Fruit fly (Drosophila melanogaster) whole organism, wandering third instar larva: ENCODE measurements around the gene escl.
A peak's percentile ranks its signal among the peaks of the same experiment; 100 is the strongest.

Experiments
- Abd-B ChIP-seq: fragments of >200 bp; optimal IDR thresholded peaks from 2 replicates; lab custom pipeline; 2017; ENCODE audit warnings: missing biosample characterization, missing genetic modification characterization
- CG32264 ChIP-seq: fragments of 200-800 bp; sonication (Bioruptor generic); optimal IDR thresholded peaks from 2 replicates; lab custom pipeline; 2016; ENCODE audit warnings: missing biosample characterization, missing genetic modification characterization
- CG9705 ChIP-seq: fragments of 200-800 bp; sonication (Bioruptor generic); optimal IDR thresholded peaks from 2 replicates; lab custom pipeline; 2018; ENCODE audit warnings: missing biosample characterization, mild to moderate bottlenecking, missing genetic modification characterization
- CrebA ChIP-seq: fragments of 200-800 bp; sonication (Bioruptor generic); optimal IDR thresholded peaks from 2 replicates; lab custom pipeline; 2016; ENCODE audit warnings: missing biosample characterization, mild to moderate bottlenecking, missing genetic modification characterization, borderline replicate concordance
- Dfd ChIP-seq: fragments of >200 bp; optimal IDR thresholded peaks from 2 replicates; lab custom pipeline; 2017; ENCODE audit warnings: missing biosample characterization, missing genetic modification characterization
- Dif ChIP-seq: fragments of 200-275, 200-300 bp; sonication (Bioruptor generic); optimal IDR thresholded peaks from 2 replicates; lab custom pipeline; 2018; ENCODE audit warnings: missing biosample characterization, missing genetic modification characterization; ENCODE audit not compliant: partially characterized antibody
- GATAd ChIP-seq: sonication (Bioruptor generic); optimal IDR thresholded peaks from 2 replicates; lab custom pipeline; 2016; ENCODE audit warnings: missing biosample characterization, missing genetic modification characterization
- HLH106 ChIP-seq: fragments of 200-800 bp; optimal IDR thresholded peaks from 3 replicates; lab custom pipeline; 2019; ENCODE audit warnings: missing biosample characterization, mild to moderate bottlenecking, missing genetic modification characterization, moderate library complexity
- Hnf4 ChIP-seq: fragments of 200-800 bp; sonication (Bioruptor generic); optimal IDR thresholded peaks from 2 replicates; lab custom pipeline; 2016; ENCODE audit warnings: missing biosample characterization, mild to moderate bottlenecking, missing genetic modification characterization
- Hr78 ChIP-seq: fragments of >200 bp; optimal IDR thresholded peaks from 2 replicates; lab custom pipeline; 2017; ENCODE audit warnings: missing biosample characterization, missing genetic modification characterization
- Hr83 ChIP-seq: fragments of 200-300 bp; sonication (Bioruptor generic); optimal IDR thresholded peaks from 2 replicates; lab custom pipeline; 2016; ENCODE audit warnings: missing biosample characterization, mild to moderate bottlenecking, missing genetic modification characterization, moderate library complexity; ENCODE audit not compliant: poor library complexity, severe bottlenecking
- Jra ChIP-seq: sonication (Bioruptor generic); optimal IDR thresholded peaks from 2 replicates; lab custom pipeline; 2016; ENCODE audit warnings: missing biosample characterization, missing genetic modification characterization
- Mio ChIP-seq: sonication (Bioruptor generic); optimal IDR thresholded peaks from 2 replicates; lab custom pipeline; 2016; ENCODE audit warnings: missing biosample characterization, missing genetic modification characterization
- Myc ChIP-seq: fragments of >200 bp; optimal IDR thresholded peaks from 2 replicates; lab custom pipeline; 2017
- N ChIP-seq: fragments of >200 bp; optimal IDR thresholded peaks from 2 replicates; lab custom pipeline; 2018; ENCODE audit warnings: missing biosample characterization, missing external identifiers, missing genetic modification characterization
- OdsH ChIP-seq: fragments of 200-800 bp; sonication (Bioruptor generic); optimal IDR thresholded peaks from 2 replicates; lab custom pipeline; 2016; ENCODE audit warnings: missing biosample characterization, mild to moderate bottlenecking, missing genetic modification characterization
- Rel ChIP-seq, 2 experiments: fragments of 200-800 bp; sonication (Bioruptor generic) in 1 of 2; optimal IDR thresholded peaks; 2 replicates in 1 of 2; 3 replicates in 1 of 2; lab custom pipeline; 2016 to 2019; ENCODE audit warnings: mild to moderate bottlenecking in 2 of 2, missing biosample characterization in 2 of 2, missing genetic modification characterization in 2 of 2, moderate library complexity in 1 of 2
- Sp1 ChIP-seq: fragments of 200-800 bp; sonication (Bioruptor generic); optimal IDR thresholded peaks from 3 replicates; lab custom pipeline; 2019; ENCODE audit warnings: missing biosample characterization, mild to moderate bottlenecking, missing genetic modification characterization, moderate library complexity
- Vsx2 ChIP-seq: fragments of 200-300, 225-300 bp; sonication (Bioruptor generic); optimal IDR thresholded peaks from 2 replicates; lab custom pipeline; 2018; ENCODE audit warnings: missing biosample characterization, missing genetic modification characterization; ENCODE audit not compliant: partially characterized antibody
- br ChIP-seq: fragments of 200-800 bp; sonication (Bioruptor generic); optimal IDR thresholded peaks from 2 replicates; lab custom pipeline; 2016; ENCODE audit warnings: missing biosample characterization, missing genetic modification characterization
- brk ChIP-seq: fragments of 200-800 bp; sonication (Bioruptor generic); optimal IDR thresholded peaks from 2 replicates; lab custom pipeline; 2016; ENCODE audit warnings: missing biosample characterization, mild to moderate bottlenecking, missing genetic modification characterization
- dl ChIP-seq, 2 experiments: fragments of 175-275, 200-275 bp in 1 of 2; fragments of 200-275 bp in 1 of 2; sonication (Bioruptor generic); optimal IDR thresholded peaks; lab custom pipeline; 2018; ENCODE audit warnings: mild to moderate bottlenecking in 2 of 2, missing biosample characterization in 2 of 2, missing genetic modification characterization in 2 of 2, moderate library complexity in 2 of 2; ENCODE audit not compliant: partially characterized antibody in 2 of 2, insufficient read depth in 1 of 2
- dmrt93B ChIP-seq: fragments of 200-800 bp; sonication (Bioruptor generic); optimal IDR thresholded peaks from 2 replicates; lab custom pipeline; 2018; ENCODE audit warnings: missing biosample characterization, mild to moderate bottlenecking, missing genetic modification characterization
- dsf ChIP-seq: sonication (Bioruptor generic); optimal IDR thresholded peaks from 2 replicates; lab custom pipeline; 2016; ENCODE audit warnings: missing biosample characterization, missing genetic modification characterization, borderline replicate concordance
- ey ChIP-seq: fragments of 200-800 bp; sonication (Bioruptor generic); optimal IDR thresholded peaks from 2 replicates; lab custom pipeline; 2016; ENCODE audit warnings: missing biosample characterization, missing genetic modification characterization
- foxo ChIP-seq, 2 experiments: fragments of 200-800 bp; sonication (Bioruptor generic); optimal IDR thresholded peaks; 2 replicates in 1 of 2; 3 replicates in 1 of 2; lab custom pipeline; 2016 to 2017; ENCODE audit warnings: missing biosample characterization in 2 of 2, missing genetic modification characterization in 2 of 2
- fru ChIP-seq: fragments of 200-800 bp; sonication (Bioruptor generic); optimal IDR thresholded peaks from 3 replicates; lab custom pipeline; 2016; ENCODE audit warnings: missing biosample characterization, mild to moderate bottlenecking, missing genetic modification characterization
- h ChIP-seq: fragments of 200-800 bp; sonication (Bioruptor generic); optimal IDR thresholded peaks from 3 replicates; lab custom pipeline; 2016; ENCODE audit warnings: missing biosample characterization, mild to moderate bottlenecking, missing genetic modification characterization
- jim ChIP-seq: fragments of 175-275, 200-325 bp; sonication (Bioruptor generic); optimal IDR thresholded peaks from 2 replicates; lab custom pipeline; 2016; ENCODE audit warnings: missing biosample characterization, mild to moderate bottlenecking, missing genetic modification characterization
- lola ChIP-seq: fragments of >200 bp; optimal IDR thresholded peaks from 2 replicates; lab custom pipeline; 2017; ENCODE audit warnings: missing biosample characterization, missing genetic modification characterization
- pan ChIP-seq: fragments of >200 bp; optimal IDR thresholded peaks from 2 replicates; lab custom pipeline; 2017
- psq ChIP-seq: fragments of 200-800 bp; sonication (Bioruptor generic); optimal IDR thresholded peaks from 3 replicates; lab custom pipeline; 2017; ENCODE audit warnings: missing biosample characterization, mild to moderate bottlenecking, missing genetic modification characterization, moderate library complexity
- rgr ChIP-seq: fragments of 200-800 bp; sonication (Bioruptor generic); optimal IDR thresholded peaks from 3 replicates; lab custom pipeline; 2016; ENCODE audit warnings: missing biosample characterization, mild to moderate bottlenecking, missing genetic modification characterization
- sage ChIP-seq: fragments of 200-800 bp; sonication (Bioruptor generic); optimal IDR thresholded peaks from 2 replicates; lab custom pipeline; 2016; ENCODE audit warnings: missing biosample characterization, mild to moderate bottlenecking, missing genetic modification characterization
- sv ChIP-seq: fragments of 200-800 bp; sonication (Bioruptor generic); optimal IDR thresholded peaks from 3 replicates; lab custom pipeline; 2016; ENCODE audit warnings: missing biosample characterization, missing genetic modification characterization
- tai ChIP-seq: sonication (Bioruptor generic); optimal IDR thresholded peaks from 2 replicates; lab custom pipeline; 2016; ENCODE audit warnings: missing biosample characterization, missing genetic modification characterization
- usp ChIP-seq: fragments of >200 bp; optimal IDR thresholded peaks from 2 replicates; lab custom pipeline; 2017; ENCODE audit warnings: missing biosample characterization, missing genetic modification characterization
- woc ChIP-seq: sonication (Bioruptor generic); optimal IDR thresholded peaks from 2 replicates; lab custom pipeline; 2016; ENCODE audit warnings: missing biosample characterization, mild to moderate bottlenecking, missing genetic modification characterization

Gene escl

dm6 chr2L:12026458-12027431 lies 36.0 kb downstream of the escl start:
- TF ChIP-seq sv = peak; percentile 3
- TF ChIP-seq Rel (GFP tag; optimal IDR thresholded peaks at IDR 0.05; lab: Kevin White, UChicago) = no peak
- TF ChIP-seq Rel (tag; optimal IDR thresholded peaks at IDR 0.05; lab: Kevin White, UChicago) = peak; percentile 29
- TF ChIP-seq usp (GFP tag; lab: Kevin White, UChicago) = no peak
- TF ChIP-seq br (GFP tag; lab: Kevin White, UChicago) = peak; percentile 61
- TF ChIP-seq jim (GFP tag; lab: Kevin White, UChicago) = no peak
- TF ChIP-seq rgr (GFP tag; lab: Kevin White, UChicago) = peak; percentile 70
- TF ChIP-seq Myc (lab: Kevin White, UChicago) = no peak
- peak; percentile 41 for TF ChIP-seq brk (GFP tag; lab: Kevin White, UChicago)
- TF ChIP-seq psq (GFP tag; lab: Kevin White, UChicago) = peak; percentile 68
- no peak for TF ChIP-seq N
- peak; percentile 56 for TF ChIP-seq fru
- peak; percentile 35 for TF ChIP-seq CG9705 (GFP tag; lab: Kevin White, UChicago)
- peak; percentile 62 for TF ChIP-seq Hnf4 (GFP tag; lab: Kevin White, UChicago)
- TF ChIP-seq Dif (GFP tag; lab: Kevin White, UChicago) = no peak
- no peak for TF ChIP-seq Abd-B (GFP tag; lab: Kevin White, UChicago)
- no peak for TF ChIP-seq CrebA (GFP tag; lab: Kevin White, UChicago)
- no peak for TF ChIP-seq tai
- TF ChIP-seq dmrt93B (GFP tag; lab: Kevin White, UChicago) = peak; percentile 72
- no peak for TF ChIP-seq Hr83
- no peak for TF ChIP-seq GATAd (GFP tag; lab: Kevin White, UChicago)
- TF ChIP-seq h (GFP tag; lab: Kevin White, UChicago) = peak; percentile 36
- TF ChIP-seq CG32264 = peak; percentile 2
- no peak for TF ChIP-seq Mio (GFP tag; lab: Kevin White, UChicago)
- TF ChIP-seq woc = peak; percentile 2
- peak; percentile 78 for TF ChIP-seq Sp1 (GFP tag; lab: Kevin White, UChicago)
- TF ChIP-seq Vsx2 (GFP tag; lab: Kevin White, UChicago) = peak; percentile 31
- peak; percentile 59 for TF ChIP-seq OdsH (GFP tag; lab: Kevin White, UChicago)
- peak; percentile 68 for TF ChIP-seq ey
- TF ChIP-seq foxo (GFP tag; optimal IDR thresholded peaks at IDR 0.05; lab: Kevin White, UChicago) = peak in 1 of 2 experiments; percentile 77
- TF ChIP-seq pan (lab: Kevin White, UChicago) = no peak
- TF ChIP-seq sage (GFP tag; lab: Kevin White, UChicago) = peak; percentile 3
- no peak for TF ChIP-seq dl (GFP tag; optimal IDR thresholded peaks at IDR 0.05; lab: Kevin White, UChicago; ENCODE audit: insufficient read depth in 1 of 2, partially characterized antibody in 2 of 2)
- TF ChIP-seq lola (GFP tag; lab: Kevin White, UChicago) = no peak
- peak; percentile 76 for TF ChIP-seq HLH106
- no peak for TF ChIP-seq Hr78
- no peak for TF ChIP-seq dsf
- TF ChIP-seq Jra (GFP tag; lab: Kevin White, UChicago) = no peak
- TF ChIP-seq Dfd (GFP tag; lab: Kevin White, UChicago) = no peak
- TF ChIP-seq, all 38 proteins: peak for 20

DNA sequence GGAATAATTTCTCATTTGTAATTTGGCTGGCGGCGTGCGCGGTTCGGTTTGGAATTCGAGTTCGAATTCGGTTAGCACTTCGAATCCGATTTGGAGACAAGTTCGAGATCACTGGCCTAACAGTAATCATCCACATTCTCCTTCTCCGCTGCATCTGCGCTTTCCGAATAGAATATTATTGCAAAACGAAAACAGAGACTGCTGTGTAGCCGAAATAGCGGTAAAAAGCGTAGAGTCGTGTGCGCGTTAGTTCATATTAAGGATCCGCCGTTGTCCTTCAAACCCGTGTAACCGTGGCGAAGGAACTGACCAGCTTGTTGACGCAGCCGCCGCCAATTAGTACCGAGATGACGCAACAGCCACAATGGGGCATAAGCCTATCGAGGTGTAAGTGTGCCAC lies 36.7 kb downstream of the escl start, which contains the start of gene dmGlut:
dmGlut (plus strand) TSS at position 4 of the 400 bp plus-strand sequence.
- TF ChIP-seq sage (GFP tag; lab: Kevin White, UChicago) = no peak
- no peak for TF ChIP-seq Myc (lab: Kevin White, UChicago)
- TF ChIP-seq dsf = no peak
- no peak for TF ChIP-seq foxo (GFP tag; optimal IDR thresholded peaks at IDR 0.05; lab: Kevin White, UChicago)
- TF ChIP-seq dmrt93B (GFP tag; lab: Kevin White, UChicago) = no peak
- no peak for TF ChIP-seq CrebA (GFP tag; lab: Kevin White, UChicago)
- TF ChIP-seq GATAd (GFP tag; lab: Kevin White, UChicago) = no peak
- no peak for TF ChIP-seq h (GFP tag; lab: Kevin White, UChicago)
- TF ChIP-seq Hr78 = no peak
- no peak for TF ChIP-seq woc
- TF ChIP-seq usp (GFP tag; lab: Kevin White, UChicago) = no peak
- no peak for TF ChIP-seq Abd-B (GFP tag; lab: Kevin White, UChicago)
- TF ChIP-seq ey = no peak
- no peak for TF ChIP-seq Vsx2 (GFP tag; lab: Kevin White, UChicago)
- TF ChIP-seq dl (GFP tag; optimal IDR thresholded peaks at IDR 0.05; lab: Kevin White, UChicago; ENCODE audit: insufficient read depth in 1 of 2, partially characterized antibody in 2 of 2) = no peak
- TF ChIP-seq brk (GFP tag; lab: Kevin White, UChicago) = no peak
- TF ChIP-seq psq (GFP tag; lab: Kevin White, UChicago) = no peak
